Fruit fly (Drosophila melanogaster): Measurements from ENCODE around the gene mRpS34.

The mRpS34 gene

DNA sequence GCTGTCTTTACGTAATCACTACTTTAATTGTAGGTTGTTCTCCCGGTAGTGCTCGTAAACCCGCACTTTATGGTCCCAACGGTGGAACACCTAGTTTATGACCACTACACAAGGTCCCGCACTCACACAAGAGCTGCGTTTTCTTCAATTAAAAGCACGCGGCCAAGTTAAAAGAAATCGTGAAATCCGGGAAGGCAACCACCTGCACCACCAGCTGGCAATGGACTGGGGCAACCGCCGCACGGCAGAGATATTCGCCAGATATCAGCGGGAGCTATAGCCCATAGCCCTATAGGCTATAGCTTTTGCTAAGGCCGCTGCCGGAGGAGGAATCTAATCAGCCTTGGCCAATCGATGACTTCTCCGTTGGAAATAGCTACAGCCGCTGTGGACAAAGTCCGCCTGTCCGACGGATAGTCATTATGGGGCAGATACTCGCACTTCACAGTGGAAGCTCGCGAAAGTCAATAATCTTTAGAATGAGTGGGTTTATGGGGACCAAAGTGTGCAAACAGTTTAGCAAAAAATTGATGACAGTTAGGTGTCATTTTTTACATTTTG is 36.4 kb downstream of the mRpS34 start (continued):
- no peak for TF ChIP-seq CG33213 (GFP tag; optimal IDR thresholded peaks at IDR 0.05)
- TF ChIP-seq jigr1 (GFP tag; IDR thresholded peaks at IDR 0.05): no peak
- no peak for TF ChIP-seq CG1233 (GFP tag; optimal IDR thresholded peaks at IDR 0.05)
- no peak for TF ChIP-seq MESR4 (GFP tag; optimal IDR thresholded peaks at IDR 0.05)
- no peak for TF ChIP-seq Rfx (GFP tag; IDR thresholded peaks at IDR 0.05)
- TF ChIP-seq CG12219 (GFP tag; optimal IDR thresholded peaks at IDR 0.05): no peak
- no peak for TF ChIP-seq en (GFP tag; optimal IDR thresholded peaks at IDR 0.05)
- no peak for TF ChIP-seq yki (optimal IDR thresholded peaks at IDR 0.05)
- TF ChIP-seq CG6654 (GFP tag; optimal IDR thresholded peaks at IDR 0.05): no peak
- TF ChIP-seq PHDP (tag; optimal IDR thresholded peaks at IDR 0.05): no peak
- no peak for TF ChIP-seq trem (tag; optimal IDR thresholded peaks at IDR 0.05)
- no peak for TF ChIP-seq insv (GFP tag; optimal IDR thresholded peaks at IDR 0.05)
- TF ChIP-seq CG15514 (GFP tag; optimal IDR thresholded peaks at IDR 0.05): no peak
- peak; percentile 61 for TF ChIP-seq exex (tag; optimal IDR thresholded peaks at IDR 0.05)
- TF ChIP-seq CG2202 (tag; optimal IDR thresholded peaks at IDR 0.05): no peak
- TF ChIP-seq ken (GFP tag; IDR thresholded peaks at IDR 0.05): no peak
- no peak for TF ChIP-seq lbe (GFP tag; optimal IDR thresholded peaks at IDR 0.05)
- peak; percentile 27 for TF ChIP-seq mirr (GFP tag; optimal IDR thresholded peaks at IDR 0.05)
- TF ChIP-seq CG13775 (GFP tag; optimal IDR thresholded peaks at IDR 0.05): no peak
- TF ChIP-seq CG17361 (GFP tag; IDR thresholded peaks at IDR 0.05): no peak
- no peak for TF ChIP-seq btn (GFP tag; optimal IDR thresholded peaks at IDR 0.05)
- no peak for TF ChIP-seq disco-r (GFP tag; optimal IDR thresholded peaks at IDR 0.05)
- peak; percentile 40 for TF ChIP-seq kah (GFP tag; optimal IDR thresholded peaks at IDR 0.05)
- no peak for TF ChIP-seq CG17186 (GFP tag; optimal IDR thresholded peaks at IDR 0.05)
- no peak for TF ChIP-seq Bdp1 (GFP tag; optimal IDR thresholded peaks at IDR 0.05)
- TF ChIP-seq Drgx (GFP tag; IDR thresholded peaks at IDR 0.05): peak; percentile 44; the same call in 1 of the 2 replicates
- 0 out of 2 replicates have a peak, but pooled peaks have one; percentile 11 for TF ChIP-seq ro (GFP tag; IDR thresholded peaks at IDR 0.05)
- no peak for TF ChIP-seq CG10366 (GFP tag; IDR thresholded peaks at IDR 0.05)
- no peak for TF ChIP-seq CG30403 (GFP tag; optimal IDR thresholded peaks at IDR 0.05)
- TF ChIP-seq dmrt99B (tag; optimal IDR thresholded peaks at IDR 0.05): no peak
- TF ChIP-seq luna (GFP tag; optimal IDR thresholded peaks at IDR 0.05): no peak
- no peak for TF ChIP-seq CG11696 (GFP tag; IDR thresholded peaks at IDR 0.05)
- no peak for TF ChIP-seq CG6175 (GFP tag; IDR thresholded peaks at IDR 0.05)
- no peak for TF ChIP-seq CG14965 (GFP tag; optimal IDR thresholded peaks at IDR 0.05; ENCODE audit: borderline replicate concordance)
- TF ChIP-seq Asciz (GFP tag; optimal IDR thresholded peaks at IDR 0.05): no peak
- TF ChIP-seq HmgZ (tag; optimal IDR thresholded peaks at IDR 0.05): no peak
- TF ChIP-seq CG2678 (tag; optimal IDR thresholded peaks at IDR 0.05): peak; percentile 3
- peak; percentile 49 for TF ChIP-seq nom (GFP tag; optimal IDR thresholded peaks at IDR 0.05)
- no peak for TF ChIP-seq esg (GFP tag; conservative IDR thresholded peaks at IDR 0.05)
- TF ChIP-seq CG11560 (tag; IDR thresholded peaks at IDR 0.05): 0 out of 3 replicates have a peak, but pooled peaks have one; percentile 25
- no peak for TF ChIP-seq sc (optimal IDR thresholded peaks at IDR 0.05)
- TF ChIP-seq sc (GFP tag; optimal IDR thresholded peaks at IDR 0.05): no peak
- TF ChIP-seq Oaz (GFP tag; IDR thresholded peaks at IDR 0.05): no peak
- no peak for TF ChIP-seq CG11723 (GFP tag; optimal IDR thresholded peaks at IDR 0.05)
- no peak for TF ChIP-seq oc (tag; optimal IDR thresholded peaks at IDR 0.05)
- TF ChIP-seq ase (GFP tag; IDR thresholded peaks at IDR 0.05): no peak
- no peak for TF ChIP-seq Opbp (GFP tag; IDR thresholded peaks at IDR 0.05; ENCODE audit: partially characterized antibody)
- peak; percentile 71 for TF ChIP-seq Med (GFP tag)
- TF ChIP-seq Pdp1 (GFP tag; optimal IDR thresholded peaks at IDR 0.05): peak in 1 of 2 experiments; percentile 13
